Fruit fly (Drosophila melanogaster) whole organism, embryonic: ENCODE data around the gene CG13403.

Experiments used
- Abd-B ChIP-seq: fragments of 200-800 bp; sonication (Bioruptor generic); optimal IDR thresholded peaks from 2 replicates; lab custom pipeline; 2018; ENCODE audit warnings: missing biosample characterization, mild to moderate bottlenecking, missing genetic modification characterization, moderate library complexity
- Ada2b ChIP-seq: fragments of 200-800 bp; sonication (Bioruptor generic); IDR thresholded peaks from 2 replicates; pipeline ENCODE4 v1.3.6; 2022; ENCODE audit warnings: missing biosample characterization, missing genetic modification characterization
- Antp ChIP-seq: fragments of 200-800 bp; sonication (Bioruptor generic); optimal IDR thresholded peaks from 3 replicates; lab custom pipeline; 2016; ENCODE audit warnings: missing biosample characterization, missing genetic modification characterization
- BEAF-32 ChIP-seq: fragments of 200-800 bp; sonication (Bioruptor generic); optimal IDR thresholded peaks from 3 replicates; lab custom pipeline; 2017; ENCODE audit warnings: missing biosample characterization, missing genetic modification characterization, mild to moderate bottlenecking, moderate library complexity, missing genetic modification reagents
- Blimp-1 ChIP-seq: fragments of 200-800 bp; sonication (Bioruptor generic); optimal IDR thresholded peaks from 3 replicates; lab custom pipeline; 2018; ENCODE audit warnings: missing biosample characterization, missing genetic modification characterization, mild to moderate bottlenecking, moderate library complexity, missing genetic modification reagents
- CG10366 ChIP-seq: fragments of 200-800 bp; sonication (Bioruptor generic); IDR thresholded peaks from 2 replicates; pipeline ENCODE4 v1.3.6; 2022; ENCODE audit warnings: missing biosample characterization, missing genetic modification characterization
- CG10543 ChIP-seq: fragments of 200-800 bp; sonication (Bioruptor generic); optimal IDR thresholded peaks from 3 replicates; lab custom pipeline; 2017; ENCODE audit warnings: missing biosample characterization, mild to moderate bottlenecking, missing genetic modification characterization, moderate library complexity
- CG10979 ChIP-seq: fragments of 200-800 bp; sonication (Bioruptor generic); optimal IDR thresholded peaks from 2 replicates; lab custom pipeline; 2018; ENCODE audit warnings: missing biosample characterization, mild to moderate bottlenecking, missing genetic modification characterization, moderate library complexity
- CG12769 ChIP-seq: fragments of 200-800 bp; sonication (Bioruptor generic); optimal IDR thresholded peaks from 2 replicates; lab custom pipeline; 2019; ENCODE audit warnings: missing biosample characterization, mild to moderate bottlenecking, missing genetic modification characterization, moderate library complexity
- CG12942 ChIP-seq: fragments of 200-800 bp; sonication (Bioruptor generic); optimal IDR thresholded peaks from 3 replicates; lab custom pipeline; 2016; ENCODE audit warnings: missing biosample characterization, missing genetic modification characterization
- CG14441 ChIP-seq: fragments of 200-800 bp; sonication (Bioruptor generic); IDR thresholded peaks from 2 replicates; pipeline ENCODE4 v1.3.6; 2022; ENCODE audit warnings: missing biosample characterization, missing genetic modification characterization
- CG15269 ChIP-seq: fragments of 200-800 bp; sonication (Bioruptor generic); optimal IDR thresholded peaks from 2 replicates; lab custom pipeline; 2018; ENCODE audit warnings: missing biosample characterization, mild to moderate bottlenecking, missing genetic modification characterization, moderate library complexity
- CG16813 ChIP-seq: fragments of 200-800 bp; sonication (Bioruptor generic); IDR thresholded peaks from 3 replicates; pipeline ENCODE4 v1.3.6; 2022; ENCODE audit warnings: missing biosample characterization, missing genetic modification characterization; ENCODE audit not compliant: partially characterized antibody
- CG17912 ChIP-seq: fragments of 200-800 bp; sonication (Bioruptor generic); optimal IDR thresholded peaks from 2 replicates; lab custom pipeline; 2018; ENCODE audit warnings: missing biosample characterization, mild to moderate bottlenecking, missing genetic modification characterization
- CG18599 ChIP-seq: fragments of 200-800 bp; sonication (Bioruptor generic); optimal IDR thresholded peaks from 3 replicates; lab custom pipeline; 2017; ENCODE audit warnings: missing biosample characterization, missing genetic modification characterization, mild to moderate bottlenecking, moderate library complexity, missing genetic modification reagents
- CG2116 ChIP-seq: fragments of 200-800 bp; sonication (Bioruptor generic); optimal IDR thresholded peaks from 3 replicates; lab custom pipeline; 2018; ENCODE audit warnings: missing biosample characterization, mild to moderate bottlenecking, missing genetic modification characterization
- CG2120 ChIP-seq: fragments of 200-800 bp; sonication (Bioruptor generic); optimal IDR thresholded peaks from 3 replicates; lab custom pipeline; 2016; ENCODE audit warnings: missing biosample characterization, missing genetic modification characterization
- CG3281 ChIP-seq: fragments of 200-800 bp; sonication (Bioruptor generic); optimal IDR thresholded peaks from 3 replicates; lab custom pipeline; 2017; ENCODE audit warnings: missing biosample characterization, mild to moderate bottlenecking, missing genetic modification characterization
- CG3995 ChIP-seq: fragments of 200-800 bp; sonication (Bioruptor generic); optimal IDR thresholded peaks from 3 replicates; lab custom pipeline; 2016; ENCODE audit warnings: missing biosample characterization, missing genetic modification characterization
- CG5180 ChIP-seq: fragments of 200-800 bp; sonication (Bioruptor generic); optimal IDR thresholded peaks from 3 replicates; lab custom pipeline; 2017; ENCODE audit warnings: missing biosample characterization, missing genetic modification characterization, mild to moderate bottlenecking, moderate library complexity, missing genetic modification reagents
- CG7839 ChIP-seq: fragments of 200-800 bp; sonication (Bioruptor generic); optimal IDR thresholded peaks from 3 replicates; lab custom pipeline; 2018; ENCODE audit warnings: missing biosample characterization, mild to moderate bottlenecking, missing genetic modification characterization, moderate library complexity
- CG8924 ChIP-seq: fragments of 200-800 bp; optimal IDR thresholded peaks from 3 replicates; lab custom pipeline; 2019; ENCODE audit warnings: missing biosample characterization, mild to moderate bottlenecking, missing genetic modification characterization, moderate library complexity
- CG9609 ChIP-seq: fragments of 200-800 bp; sonication (Bioruptor generic); optimal IDR thresholded peaks from 3 replicates; lab custom pipeline; 2016; ENCODE audit warnings: missing biosample characterization, missing genetic modification characterization
- Dad ChIP-seq: fragments of 200-800 bp; sonication (Bioruptor generic); optimal IDR thresholded peaks from 3 replicates; lab custom pipeline; 2016; ENCODE audit warnings: missing biosample characterization, missing genetic modification characterization
- Dbx ChIP-seq: fragments of 200-800 bp; sonication (Bioruptor generic); IDR thresholded peaks from 3 replicates; pipeline ENCODE4 v1.3.6; 2022; ENCODE audit warnings: missing biosample characterization, missing genetic modification characterization
- Dek ChIP-seq: fragments of 200-800 bp; sonication (Bioruptor generic); optimal IDR thresholded peaks from 3 replicates; lab custom pipeline; 2019; ENCODE audit warnings: missing biosample characterization, mild to moderate bottlenecking, missing genetic modification characterization, moderate library complexity
- H2.0 ChIP-seq: fragments of 200-800 bp; sonication (Bioruptor generic); IDR thresholded peaks from 2 replicates; pipeline ENCODE4 v1.3.6; 2022; ENCODE audit warnings: missing biosample characterization, missing genetic modification characterization
- Hmr ChIP-seq: fragments of 200-800 bp; sonication (Bioruptor generic); optimal IDR thresholded peaks from 3 replicates; lab custom pipeline; 2017; ENCODE audit warnings: mild to moderate bottlenecking, missing biosample characterization, missing genetic modification reagents, missing genetic modification characterization
- Meics ChIP-seq: fragments of 200-800 bp; sonication (Bioruptor generic); optimal IDR thresholded peaks from 2 replicates; lab custom pipeline; 2017; ENCODE audit warnings: missing biosample characterization, mild to moderate bottlenecking, missing genetic modification characterization
- Nf-YC ChIP-seq: fragments of 200-800 bp; optimal IDR thresholded peaks from 3 replicates; lab custom pipeline; 2019; ENCODE audit warnings: missing biosample characterization, mild to moderate bottlenecking, missing genetic modification characterization, moderate library complexity
- NfI ChIP-seq: fragments of 200-800 bp; sonication (Bioruptor generic); optimal IDR thresholded peaks from 3 replicates; lab custom pipeline; 2018; ENCODE audit warnings: missing biosample characterization, mild to moderate bottlenecking, missing genetic modification characterization, moderate library complexity
- Optix ChIP-seq: fragments of 200-800 bp; sonication (Bioruptor generic); IDR thresholded peaks from 3 replicates; pipeline ENCODE4 v1.3.6; 2022; ENCODE audit warnings: missing biosample characterization, missing genetic modification characterization
- PHDP ChIP-seq: fragments of 200-800 bp; sonication (Bioruptor generic); optimal IDR thresholded peaks from 3 replicates; lab custom pipeline; 2018; ENCODE audit warnings: missing biosample characterization, mild to moderate bottlenecking, missing genetic modification characterization, moderate library complexity
- ase ChIP-seq: fragments of 200-800 bp; sonication (Bioruptor generic); IDR thresholded peaks from 3 replicates; pipeline ENCODE4 v1.3.6; 2022; ENCODE audit warnings: missing biosample characterization, missing genetic modification characterization
- bab2 ChIP-seq: fragments of 200-800 bp; sonication (Bioruptor generic); optimal IDR thresholded peaks from 2 replicates; lab custom pipeline; 2016; ENCODE audit warnings: missing biosample characterization, missing genetic modification characterization
- dmrt11E ChIP-seq: fragments of 200-800 bp; sonication (Bioruptor generic); optimal IDR thresholded peaks from 3 replicates; lab custom pipeline; 2018; ENCODE audit warnings: missing biosample characterization, mild to moderate bottlenecking, missing genetic modification characterization, moderate library complexity
- fd96Cb ChIP-seq: fragments of 200-800 bp; sonication (Bioruptor generic); optimal IDR thresholded peaks from 2 replicates; lab custom pipeline; 2018; ENCODE audit warnings: missing biosample characterization, mild to moderate bottlenecking, missing genetic modification characterization, moderate library complexity
- mam ChIP-seq: fragments of 200-800 bp; sonication (Bioruptor generic); optimal IDR thresholded peaks from 3 replicates; lab custom pipeline; 2016; ENCODE audit warnings: missing biosample characterization, missing genetic modification characterization
- mirr ChIP-seq: fragments of 200-800 bp; sonication (Bioruptor generic); optimal IDR thresholded peaks from 3 replicates; lab custom pipeline; 2018; ENCODE audit warnings: missing biosample characterization, mild to moderate bottlenecking, missing genetic modification characterization
- prd ChIP-seq, 3 experiments: fragments of >200 bp in 2 of 3; fragments of 200-800 bp in 1 of 3; sonication (Bioruptor generic) in 1 of 3; optimal IDR thresholded peaks in 2 of 3; IDR thresholded peaks in 1 of 3; 2 replicates in 2 of 3; 3 replicates in 1 of 3; pipeline versions ENCODE4 v1.3.6 to Lab custom; 2017 to 2022; ENCODE audit warnings: missing biosample characterization in 1 of 3, missing genetic modification characterization in 1 of 3
- sens-2 ChIP-seq: fragments of 200-800 bp; sonication (Bioruptor generic); IDR thresholded peaks from 2 replicates; pipeline ENCODE4 v1.3.6; 2022; ENCODE audit warnings: missing biosample characterization, missing genetic modification characterization
- seq ChIP-seq: fragments of 200-800 bp; sonication (Bioruptor generic); IDR thresholded peaks from 2 replicates; pipeline ENCODE4 v1.3.6; 2022; ENCODE audit warnings: missing biosample characterization, missing genetic modification characterization
- sqz ChIP-seq: fragments of 200-800 bp; sonication (Bioruptor generic); optimal IDR thresholded peaks from 3 replicates; lab custom pipeline; 2018; ENCODE audit warnings: missing biosample characterization, mild to moderate bottlenecking, missing genetic modification characterization
- stwl ChIP-seq: fragments of 200-800 bp; sonication (Bioruptor generic); optimal IDR thresholded peaks from 3 replicates; lab custom pipeline; 2018; ENCODE audit warnings: missing biosample characterization, mild to moderate bottlenecking, missing genetic modification characterization, moderate library complexity
- sug ChIP-seq: fragments of 200-800 bp; optimal IDR thresholded peaks from 2 replicates; lab custom pipeline; 2019; ENCODE audit warnings: missing biosample characterization, mild to moderate bottlenecking, missing genetic modification characterization, moderate library complexity
- tx ChIP-seq: fragments of 200-800 bp; sonication (Bioruptor generic); optimal IDR thresholded peaks from 2 replicates; lab custom pipeline; 2016; ENCODE audit warnings: missing biosample characterization, missing genetic modification characterization
- unc-4 ChIP-seq: fragments of 200-800 bp; sonication (Bioruptor generic); IDR thresholded peaks from 2 replicates; pipeline ENCODE4 v1.3.6; 2022; ENCODE audit warnings: missing biosample characterization, missing genetic modification characterization; ENCODE audit not compliant: partially characterized antibody
- wor ChIP-seq: fragments of 200-800 bp; sonication (Bioruptor generic); IDR thresholded peaks from 2 replicates; pipeline ENCODE4 v1.3.6; 2022; ENCODE audit warnings: missing biosample characterization, missing genetic modification characterization

CG13403 gene

DNA sequence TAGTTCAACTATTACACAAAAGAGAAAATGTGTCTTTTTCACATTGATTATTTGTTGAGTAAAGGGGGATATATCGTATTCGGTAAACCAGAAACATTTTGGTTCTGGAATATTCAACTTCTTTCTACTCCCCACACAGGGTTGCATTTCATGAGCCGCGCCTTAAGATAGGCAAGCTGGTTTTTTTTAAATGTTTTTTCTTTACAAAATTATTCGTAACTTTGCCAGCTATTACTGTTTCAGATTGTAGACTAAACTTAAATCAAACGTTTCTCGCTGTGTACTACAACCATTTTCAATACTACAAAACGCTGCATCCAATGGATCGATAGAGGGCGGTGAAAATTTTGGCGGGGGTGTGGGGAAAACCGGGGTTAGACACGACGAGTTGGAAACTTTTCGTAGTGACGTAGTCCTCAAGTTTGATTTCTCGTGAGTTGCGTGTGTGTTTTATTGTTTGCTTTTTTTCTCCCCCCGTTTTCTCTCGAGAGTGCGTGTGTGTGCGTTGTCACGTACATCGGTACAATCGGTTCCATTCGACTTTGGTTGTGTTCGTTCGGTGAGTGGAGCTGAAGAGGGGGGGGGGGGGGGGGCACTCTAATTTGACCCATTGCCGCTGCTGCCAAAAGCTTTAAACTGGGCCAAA lies 21.8 kb upstream of the CG13403 start (continued):
- TF ChIP-seq CG2116 (GFP tag; lab: Kevin White, UChicago) (peak; percentile 95), tx (GFP tag; lab: Kevin White, UChicago) (peak; percentile 15), seq (peak; percentile 45; the same call in 1 of the 2 replicates), CG16813 (no peak), CG8924 (tag; lab: Kevin White, UChicago) (peak; percentile 21), CG10979 (tag; lab: Kevin White, UChicago) (peak; percentile 46), PHDP (tag; lab: Kevin White, UChicago) (peak; percentile 22), CG3995 (GFP tag; lab: Kevin White, UChicago) (no peak), Blimp-1 (peak; percentile 32), Dbx (GFP tag; lab: Robert Waterston, UW) (0 out of 3 replicates have a peak, but pooled peaks have one; percentile 14), CG14441 (GFP tag; lab: Robert Waterston, UW) (peak; percentile 31; the same call in 1 of the 2 replicates), Antp (GFP tag; lab: Kevin White, UChicago) (peak; percentile 22), BEAF-32 (no peak), CG3281 (peak; percentile 20), CG18599 (GFP tag; lab: Kevin White, UChicago) (peak; percentile 28), sens-2 (no peak), Dad (GFP tag; lab: Kevin White, UChicago) (peak; percentile 28), Abd-B (GFP tag; lab: Kevin White, UChicago) (peak; percentile 33), CG2120 (GFP tag; lab: Kevin White, UChicago) (peak; percentile 50), CG17912 (GFP tag; lab: Kevin White, UChicago) (no peak), sqz (GFP tag; lab: Kevin White, UChicago) (no peak), Ada2b (peak; percentile 49; the same call in 1 of the 2 replicates), mam (GFP tag; lab: Kevin White, UChicago) (peak; percentile 14), stwl (tag; lab: Kevin White, UChicago) (peak; percentile 55), CG7839 (peak; percentile 46), Dek (tag; lab: Kevin White, UChicago) (peak; percentile 24), dmrt11E (tag; lab: Kevin White, UChicago) (peak; percentile 7), CG9609 (GFP tag; lab: Kevin White, UChicago) (no peak), CG12942 (GFP tag; lab: Kevin White, UChicago) (peak; percentile 13), CG10366 (GFP tag; lab: Robert Waterston, UW) (no peak), sug (tag; lab: Kevin White, UChicago) (peak; percentile 14), Optix (GFP tag; lab: Robert Waterston, UW) (peak; percentile 36; the same call in 1 of the 3 replicates), mirr (GFP tag; lab: Kevin White, UChicago) (peak; percentile 7), H2.0 (GFP tag; lab: Robert Waterston, UW) (no peak), ase (GFP tag; lab: Robert Waterston, UW) (0 out of 3 replicates have a peak, but pooled peaks have one; percentile 11), Meics (GFP tag; lab: Kevin White, UChicago) (peak; percentile 34), CG10543 (GFP tag; lab: Kevin White, UChicago) (peak; percentile 7), bab2 (GFP tag; lab: Kevin White, UChicago) (peak; percentile 7), wor (GFP tag; lab: Robert Waterston, UW) (no peak), Nf-YC (tag; lab: Kevin White, UChicago) (peak; percentile 17), CG12769 (tag; lab: Kevin White, UChicago) (peak; percentile 26), prd (optimal IDR thresholded peaks at IDR 0.05; lab: Kevin White, UChicago) (no peak), prd (GFP tag; IDR thresholded peaks at IDR 0.05; lab: Robert Waterston, UW) (peak; percentile 35; the same call in 1 of the 3 replicates), NfI (peak; percentile 34), CG15269 (peak; percentile 14), fd96Cb (tag; lab: Kevin White, UChicago) (peak; percentile 33), Hmr (GFP tag; lab: Kevin White, UChicago) (peak; percentile 12), CG5180 (GFP tag; lab: Kevin White, UChicago) (peak; percentile 66), unc-4 (GFP tag; lab: Robert Waterston, UW) (no peak)
